Worm (Caenorhabditis elegans) whole organism, L1 larva: ENCODE data around the gene oac-40.

Experiments used
- C16A3.4 ChIP-seq: fragments of 150-350 bp; optimal IDR thresholded peaks from 2 replicates; lab custom pipeline; 2014; ENCODE audit warnings: missing biosample characterization, missing genetic modification characterization
- fkh-10 ChIP-seq: sonication (generic microtip); optimal IDR thresholded peaks from 2 replicates; lab custom pipeline; 2017; ENCODE audit warnings: missing biosample characterization, missing genetic modification reagents, missing genetic modification characterization
- fkh-4 ChIP-seq: sonication (generic microtip); optimal IDR thresholded peaks from 2 replicates; lab custom pipeline; 2016; ENCODE audit warnings: missing compliant biosample characterization, missing genetic modification characterization, borderline replicate concordance
- nhr-11 ChIP-seq: fragments of 150-350 bp; optimal IDR thresholded peaks from 2 replicates; lab custom pipeline; 2014; ENCODE audit warnings: missing biosample characterization, missing genetic modification characterization
- nhr-237 ChIP-seq: fragments of 150-350 bp; optimal IDR thresholded peaks from 2 replicates; lab custom pipeline; 2014; ENCODE audit warnings: missing biosample characterization, missing genetic modification characterization
- nhr-77 ChIP-seq: fragments of 150-350 bp; optimal IDR thresholded peaks from 2 replicates; lab custom pipeline; 2014; ENCODE audit warnings: missing biosample characterization, missing genetic modification characterization
- pqm-1 ChIP-seq: sonication (generic microtip); optimal IDR thresholded peaks from 3 replicates; lab custom pipeline; 2017; ENCODE audit warnings: missing biosample characterization, missing genetic modification characterization
- skn-1 ChIP-seq: fragments of 150-350 bp; optimal IDR thresholded peaks from 2 replicates; lab custom pipeline; 2014; ENCODE audit warnings: missing biosample characterization, missing genetic modification characterization
- sup-37 ChIP-seq: fragments of 200-800 bp; sonication (Bioruptor generic); optimal IDR thresholded peaks from 2 replicates; lab custom pipeline; 2018; ENCODE audit warnings: mild to moderate bottlenecking, missing genetic modification characterization, missing compliant biosample characterization
- unc-130 ChIP-seq: fragments of 150-350 bp; optimal IDR thresholded peaks from 2 replicates; lab custom pipeline; 2017; ENCODE audit warnings: missing biosample characterization, missing genetic modification characterization, inconsistent platforms
- unc-62 ChIP-seq: fragments of 150-350 bp; optimal IDR thresholded peaks from 2 replicates; lab custom pipeline; 2014; ENCODE audit warnings: missing biosample characterization, missing genetic modification reagents, missing genetic modification characterization
- zag-1 ChIP-seq: fragments of 150-350 bp; optimal IDR thresholded peaks from 2 replicates; lab custom pipeline; 2014; ENCODE audit warnings: missing biosample characterization, missing genetic modification characterization
- zip-4 ChIP-seq: fragments of 200-800 bp; sonication (Bioruptor generic); optimal IDR thresholded peaks from 2 replicates; lab custom pipeline; 2018; ENCODE audit warnings: mild to moderate bottlenecking, missing genetic modification characterization, moderate library complexity, missing compliant biosample characterization
- ztf-11 ChIP-seq, 2 experiments: sonication (generic microtip); optimal IDR thresholded peaks; 2 replicates each; lab custom pipeline; 2016 to 2017; ENCODE audit warnings: missing genetic modification characterization in 2 of 2, missing biosample characterization in 1 of 2, missing compliant biosample characterization in 1 of 2

DNA sequence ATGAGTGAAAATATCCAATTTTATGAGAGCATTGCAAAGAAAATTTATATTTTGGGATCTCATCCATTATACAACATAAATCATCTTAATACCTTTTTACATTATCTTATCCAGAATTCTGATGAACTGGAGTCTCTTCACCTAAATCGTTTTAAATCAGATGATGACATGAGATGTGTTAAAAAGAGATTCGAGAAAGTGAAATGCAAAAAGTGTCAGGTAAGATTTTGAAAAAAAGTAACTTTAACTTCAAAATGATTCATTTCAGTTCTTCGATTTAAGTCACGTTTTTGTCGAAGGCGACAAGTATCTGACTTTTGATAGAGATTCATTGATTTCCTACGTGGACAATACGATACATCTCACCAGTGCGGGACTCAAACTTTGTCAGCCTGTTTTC is 2.3 kb downstream of the oac-40 start:
- TF ChIP-seq unc-62 (GFP tag; lab: Kevin White, UChicago) = no peak
- no peak for TF ChIP-seq fkh-10
- no peak for TF ChIP-seq nhr-11 (tag; lab: Kevin White, UChicago)
- no peak for TF ChIP-seq nhr-77 (tag; lab: Kevin White, UChicago)
- TF ChIP-seq unc-130 (tag; lab: Kevin White, UChicago) = no peak
- no peak for TF ChIP-seq C16A3.4 (tag; lab: Kevin White, UChicago)
- no peak for TF ChIP-seq zip-4 (GFP tag; lab: Kevin White, UChicago)
- no peak for TF ChIP-seq zag-1 (tag; lab: Kevin White, UChicago)
- TF ChIP-seq fkh-4 (tag; lab: Kevin White, UChicago) = no peak
- TF ChIP-seq pqm-1 (tag; lab: Kevin White, UChicago) = no peak
- TF ChIP-seq skn-1 (tag; lab: Kevin White, UChicago) = no peak
- TF ChIP-seq nhr-237 = no peak
- no peak for TF ChIP-seq ztf-11 (tag; optimal IDR thresholded peaks at IDR 0.05; lab: Kevin White, UChicago)
- no peak for TF ChIP-seq sup-37 (GFP tag; lab: Kevin White, UChicago)
